Worm (Caenorhabditis elegans) whole organism, L4/young adult: ENCODE measurements around the gene C35D6.13.
"Not testable (repeated sequence)": the region's sequence is repeated elsewhere in the genome, so short reads cannot be mapped to it uniquely, and the experiment has no call there.

Experiments
- W03F9.2 ChIP-seq: fragments of 150-350 bp; optimal IDR thresholded peaks from 2 replicates; lab custom pipeline; 2014; ENCODE audit warnings: missing biosample characterization, missing genetic modification characterization
- dao-5 ChIP-seq: sonication (generic microtip); optimal IDR thresholded peaks from 2 replicates; lab custom pipeline; 2016; ENCODE audit warnings: missing genotype, missing genetic modification characterization, moderate library complexity, missing compliant biosample characterization
- him-1 ChIP-seq: sonication (generic microtip); optimal IDR thresholded peaks from 2 replicates; lab custom pipeline; 2016; ENCODE audit warnings: missing genotype, missing genetic modification reagents, missing genetic modification characterization, missing compliant biosample characterization

C35D6.13 gene

ce11 chrIV:16336721-16337120 lies at the start of gene C35D6.13:
TSS of gene C35D6.13 (plus strand) at chrIV:16337021.
- TF ChIP-seq him-1 (tag; lab: Kevin White, UChicago): no peak
- TF ChIP-seq W03F9.2 (tag; lab: Kevin White, UChicago): no peak
- TF ChIP-seq dao-5 (tag; lab: Kevin White, UChicago): no peak

- TF ChIP-seq him-1 (tag; lab: Kevin White, UChicago) (no peak), W03F9.2 (tag; lab: Kevin White, UChicago) (no peak), dao-5 (tag; lab: Kevin White, UChicago) (no peak)
Observed at ce11 chrIV:16290745-16291144, 46.1 kb upstream of the C35D6.13 start, which contains the start of gene srz-75. TSS of gene srz-75 (minus strand) at chrIV:16290845.

- no peak for TF ChIP-seq W03F9.2 (tag; lab: Kevin White, UChicago)
- no peak for TF ChIP-seq him-1 (tag; lab: Kevin White, UChicago)
- TF ChIP-seq dao-5 (tag; lab: Kevin White, UChicago): no peak
Observed at ce11 chrIV:16293889-16294288, 42.9 kb upstream of the C35D6.13 start.

- TF ChIP-seq him-1 (tag; lab: Kevin White, UChicago) (no peak), dao-5 (tag; lab: Kevin White, UChicago) (no peak), W03F9.2 (tag; lab: Kevin White, UChicago) (no peak)
Observed at ce11 chrIV:16298851-16299250, 38.0 kb upstream of the C35D6.13 start, which contains the start of gene srz-72. TSS of gene srz-72 (plus strand) at chrIV:16299151.

ce11 chrIV:16306918-16307317 lies 29.9 kb upstream of the C35D6.13 start:
- TF ChIP-seq him-1 (tag; lab: Kevin White, UChicago): no peak
- TF ChIP-seq W03F9.2 (tag; lab: Kevin White, UChicago): no peak
- no peak for TF ChIP-seq dao-5 (tag; lab: Kevin White, UChicago)

- TF ChIP-seq dao-5, W03F9.2, him-1 (tag; lab: Kevin White, UChicago): not testable (repeated sequence)
Observed at ce11 chrIV:16307925-16308324, 28.9 kb upstream of the C35D6.13 start, which contains the start of gene rac-2. TSS of gene rac-2 (plus strand) at chrIV:16308225.

ce11 chrIV:16310103-16310502 lies 26.7 kb upstream of the C35D6.13 start:
- TF ChIP-seq dao-5 (tag; lab: Kevin White, UChicago) (no peak), him-1 (tag; lab: Kevin White, UChicago) (no peak), W03F9.2 (tag; lab: Kevin White, UChicago) (no peak)

ce11 chrIV:16320410-16320809 lies 16.4 kb upstream of the C35D6.13 start, which contains the start of gene K03D3.5:
TSS of gene K03D3.5 (minus strand) at chrIV:16320510.
- TF ChIP-seq dao-5 (tag; lab: Kevin White, UChicago) (no peak), him-1 (tag; lab: Kevin White, UChicago) (no peak), W03F9.2 (tag; lab: Kevin White, UChicago) (no peak)

- no peak for TF ChIP-seq W03F9.2 (tag; lab: Kevin White, UChicago)
- no peak for TF ChIP-seq him-1 (tag; lab: Kevin White, UChicago)
- no peak for TF ChIP-seq dao-5 (tag; lab: Kevin White, UChicago)
Observed at ce11 chrIV:16320866-16321265, 16.0 kb upstream of the C35D6.13 start, which contains the start of gene srz-61. TSS of gene srz-61 (plus strand) at chrIV:16321166.

- TF ChIP-seq W03F9.2 (tag; lab: Kevin White, UChicago) (no peak), dao-5 (tag; lab: Kevin White, UChicago) (no peak), him-1 (tag; lab: Kevin White, UChicago) (no peak)
Observed at ce11 chrIV:16323373-16323772, 13.4 kb upstream of the C35D6.13 start, which contains the start of gene srz-104. TSS of gene srz-104 (plus strand) at chrIV:16323673.

ce11 chrIV:16324589-16324988 lies 12.2 kb upstream of the C35D6.13 start, which contains the start of gene srz-105:
TSS of gene srz-105 (plus strand) at chrIV:16324889.
- no peak for TF ChIP-seq W03F9.2 (tag; lab: Kevin White, UChicago)

ce11 chrIV:16328519-16328918 lies 8.3 kb upstream of the C35D6.13 start, which contains the start of gene K03D3.2:
TSS of gene K03D3.2 (minus strand) at chrIV:16328619.
- TF ChIP-seq dao-5 (tag; lab: Kevin White, UChicago): no peak
- TF ChIP-seq him-1 (tag; lab: Kevin White, UChicago): no peak
- TF ChIP-seq W03F9.2 (tag; lab: Kevin White, UChicago): no peak

ce11 chrIV:16329159-16329558 lies 7.7 kb upstream of the C35D6.13 start, which contains the start of gene srz-74:
TSS of gene srz-74 (plus strand) at chrIV:16329459.
- TF ChIP-seq W03F9.2 (tag; lab: Kevin White, UChicago) (no peak), dao-5 (tag; lab: Kevin White, UChicago) (no peak), him-1 (tag; lab: Kevin White, UChicago) (no peak)

ce11 chrIV:16330508-16330907 lies 6.3 kb upstream of the C35D6.13 start:
- TF ChIP-seq dao-5 (tag; lab: Kevin White, UChicago): no peak
- no peak for TF ChIP-seq W03F9.2 (tag; lab: Kevin White, UChicago)
- TF ChIP-seq him-1 (tag; lab: Kevin White, UChicago): no peak
